Worm (Caenorhabditis elegans): ENCODE results near the gene slcr-46.3.

The slcr-46.3 gene

DNA sequence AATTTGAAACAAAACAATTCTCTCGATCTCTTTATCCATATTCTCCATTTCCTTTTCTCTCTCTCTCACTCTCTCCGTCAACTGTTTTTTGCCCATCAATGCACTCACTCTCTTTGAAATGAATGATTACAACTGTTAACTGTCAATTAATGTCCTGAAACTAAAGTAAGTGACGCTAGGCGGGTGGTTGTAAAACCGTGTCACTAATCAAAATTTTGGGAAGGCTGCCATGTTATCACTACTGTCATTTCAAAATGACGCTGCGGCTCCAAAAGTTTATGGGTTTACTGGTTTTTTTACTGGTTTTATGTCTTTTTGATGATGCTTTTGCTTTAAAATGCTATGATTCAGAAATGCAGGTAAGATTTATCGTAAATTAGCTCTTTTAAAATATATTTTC, 44.7 kb downstream of the slcr-46.3 start, which contains the start of gene ZK287.9:
Gene ZK287.9, plus strand, starts transcription at position 192 of the 400 bp plus-strand sequence.
- TF ChIP-seq unc-62 (GFP tag; optimal IDR thresholded peaks at IDR 0.05) = peak; percentile 34
- no peak for TF ChIP-seq madf-6 (GFP tag; IDR thresholded peaks at IDR 0.05)
- TF ChIP-seq repo-1 (tag; optimal IDR thresholded peaks at IDR 0.05) = no peak
- TF ChIP-seq ceh-100 (GFP tag; IDR thresholded peaks at IDR 0.05) = no peak
- no peak for TF ChIP-seq ztf-22 (GFP tag; optimal IDR thresholded peaks at IDR 0.05)
- TF ChIP-seq nhr-27 (tag; optimal IDR thresholded peaks at IDR 0.05) = no peak
- no peak for TF ChIP-seq efl-1 (GFP tag; optimal IDR thresholded peaks at IDR 0.05)
- TF ChIP-seq nhr-120 (GFP tag; IDR thresholded peaks at IDR 0.05) = no peak
- no peak for TF ChIP-seq tbx-9 (tag; optimal IDR thresholded peaks at IDR 0.05; ENCODE audit: borderline replicate concordance)
- TF ChIP-seq ceh-40 (GFP tag; IDR thresholded peaks at IDR 0.05) = no peak
- no peak for TF ChIP-seq madf-3 (GFP tag; IDR thresholded peaks at IDR 0.05)
- TF ChIP-seq Y53G8AR.9 (GFP tag; conservative IDR thresholded peaks at IDR 0.05) = no peak
- no peak for TF ChIP-seq madf-10 (tag; optimal IDR thresholded peaks at IDR 0.05)
- peak; percentile 73 to 93 for TF ChIP-seq let-607 (tag; optimal IDR thresholded peaks at IDR 0.05)
- TF ChIP-seq Y95B8A.8 (GFP tag; IDR thresholded peaks at IDR 0.05) = no peak
- no peak for TF ChIP-seq aptf-2 (GFP tag; conservative IDR thresholded peaks at IDR 0.05)
- no peak for TF ChIP-seq gei-17 (GFP tag; optimal IDR thresholded peaks at IDR 0.05)
- TF ChIP-seq nhr-80 (tag; optimal IDR thresholded peaks at IDR 0.05) = peak; percentile 80
- no peak for TF ChIP-seq tbp1 (GFP tag; optimal IDR thresholded peaks at IDR 0.05)
- no peak for TF ChIP-seq nfya-2 (GFP tag; IDR thresholded peaks at IDR 0.05)
- no peak for TF ChIP-seq egl-18 (GFP tag; IDR thresholded peaks at IDR 0.05)
- no peak for TF ChIP-seq mes-4 (tag; optimal IDR thresholded peaks at IDR 0.05)
- TF ChIP-seq lin-26 (GFP tag; IDR thresholded peaks at IDR 0.05) = no peak
- TF ChIP-seq let-526 (GFP tag; IDR thresholded peaks at IDR 0.05) = no peak

ce11 chrV:9677977-9678376, 45.9 kb downstream of the slcr-46.3 start, which contains the start of gene cthd-1:
Gene cthd-1 (plus strand): TSS chrV:9678277.
- TF ChIP-seq nhr-80 (tag; optimal IDR thresholded peaks at IDR 0.05) (peak; percentile 6), bed-2 (GFP tag; IDR thresholded peaks at IDR 0.05) (no peak)

ce11 chrV:9673199-9673843, 50.6 kb downstream of the slcr-46.3 start, which contains the start of gene sulp-8:
Gene sulp-8 (minus strand): TSS chrV:9673667.
- TF ChIP-seq ets-4 (GFP tag; optimal IDR thresholded peaks at IDR 0.05) = no peak

DNA sequence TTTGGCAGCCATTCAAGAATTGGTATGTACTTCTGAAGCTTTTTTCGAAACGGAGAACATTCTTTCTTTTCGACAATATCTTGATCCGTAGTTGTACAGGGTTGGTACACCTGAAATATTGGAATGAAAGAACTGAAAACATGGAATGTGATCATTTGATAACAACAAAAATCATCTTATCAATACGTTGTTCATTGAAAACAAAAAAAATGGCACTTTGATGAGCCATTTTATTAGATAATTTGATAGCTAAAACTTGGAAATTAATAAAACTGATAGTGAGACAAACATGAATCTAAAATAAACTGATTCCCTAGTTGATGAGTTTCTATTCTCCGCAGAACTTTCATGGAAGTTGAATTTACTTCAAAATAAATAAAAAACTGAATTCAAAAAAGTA, 51.4 kb downstream of the slcr-46.3 start:
- TF ChIP-seq nhr-80 (tag; optimal IDR thresholded peaks at IDR 0.05) (peak; percentile 3), T07F8.4 (tag; optimal IDR thresholded peaks at IDR 0.05) (no peak)
